Worm (Caenorhabditis elegans) whole organism, L4/young adult: ENCODE measurements around the gene pap-3.

Source experiments
- W03F9.2 ChIP-seq: fragments of 150-350 bp; optimal IDR thresholded peaks from 2 replicates; lab custom pipeline; 2014; ENCODE audit warnings: missing biosample characterization, missing genetic modification characterization
- dao-5 ChIP-seq: sonication (generic microtip); optimal IDR thresholded peaks from 2 replicates; lab custom pipeline; 2016; ENCODE audit warnings: missing genotype, missing genetic modification characterization, moderate library complexity, missing compliant biosample characterization
- him-1 ChIP-seq: sonication (generic microtip); optimal IDR thresholded peaks from 2 replicates; lab custom pipeline; 2016; ENCODE audit warnings: missing genotype, missing genetic modification reagents, missing genetic modification characterization, missing compliant biosample characterization

- TF ChIP-seq dao-5 (tag; lab: Kevin White, UChicago) (no peak), him-1 (tag; lab: Kevin White, UChicago) (no peak), W03F9.2 (tag; lab: Kevin White, UChicago) (no peak)
These were observed 28.4 kb downstream of the pap-3 start for ce11 chrII:11788025-11788424.
